Fruit fly (Drosophila melanogaster): ENCODE results near the gene CG31391.

Gene CG31391

dm6 chr3R:10677245-10677902 is 27.5 kb downstream of the CG31391 start, which contains the start of gene CG6465 (continued):
- TF ChIP-seq CG3838 (GFP tag; optimal IDR thresholded peaks at IDR 0.05): no peak
- TF ChIP-seq CG8924 (tag; optimal IDR thresholded peaks at IDR 0.05): no peak
- TF ChIP-seq HLHmδ (GFP tag; optimal IDR thresholded peaks at IDR 0.05): no peak
- no peak for TF ChIP-seq cas (GFP tag; IDR thresholded peaks at IDR 0.05)
- TF ChIP-seq Dip2 (GFP tag; IDR thresholded peaks at IDR 0.05): no peak
- TF ChIP-seq phol (tag; optimal IDR thresholded peaks at IDR 0.05): peak; percentile 14
- no peak for TF ChIP-seq exex (tag; optimal IDR thresholded peaks at IDR 0.05)
- TF ChIP-seq CG9609 (GFP tag; optimal IDR thresholded peaks at IDR 0.05): no peak
- TF ChIP-seq CG42726 (GFP tag; IDR thresholded peaks at IDR 0.05; ENCODE audit: partially characterized antibody): peak; percentile 71
- TF ChIP-seq CG16815 (GFP tag; optimal IDR thresholded peaks at IDR 0.05): no peak
- no peak for TF ChIP-seq CG1602 (GFP tag; optimal IDR thresholded peaks at IDR 0.05)
- no peak for TF ChIP-seq ap (GFP tag; IDR thresholded peaks at IDR 0.05)
- no peak for TF ChIP-seq nau (GFP tag; optimal IDR thresholded peaks at IDR 0.05)
- TF ChIP-seq CG2678 (tag; optimal IDR thresholded peaks at IDR 0.05): peak; percentile 47
- TF ChIP-seq CG1233 (GFP tag; optimal IDR thresholded peaks at IDR 0.05): no peak
- TF ChIP-seq Fer2 (tag; optimal IDR thresholded peaks at IDR 0.05): no peak
- TF ChIP-seq CG3065 (GFP tag; optimal IDR thresholded peaks at IDR 0.05): no peak
- TF ChIP-seq Drgx (GFP tag; IDR thresholded peaks at IDR 0.05): no peak
- TF ChIP-seq CTCF (GFP tag; optimal IDR thresholded peaks at IDR 0.05): peak; percentile 85
- no peak for TF ChIP-seq fu2 (GFP tag; optimal IDR thresholded peaks at IDR 0.05)
- no peak for TF ChIP-seq crp (GFP tag; optimal IDR thresholded peaks at IDR 0.05)
- TF ChIP-seq Bgb (GFP tag; IDR thresholded peaks at IDR 0.05; ENCODE audit: partially characterized antibody): peak; percentile 70
- no peak for TF ChIP-seq wor (GFP tag; IDR thresholded peaks at IDR 0.05)
- no peak for TF ChIP-seq CG7963 (GFP tag; IDR thresholded peaks at IDR 0.05; ENCODE audit: partially characterized antibody)
- TF ChIP-seq Ada2b (GFP tag; IDR thresholded peaks at IDR 0.05): no peak
- TF ChIP-seq CG10321 (GFP tag; IDR thresholded peaks at IDR 0.05): no peak
- TF ChIP-seq gcm (GFP tag; optimal IDR thresholded peaks at IDR 0.05): no peak
- peak; percentile 20 for TF ChIP-seq HmgZ (tag; optimal IDR thresholded peaks at IDR 0.05)
- TF ChIP-seq Trl (optimal IDR thresholded peaks at IDR 0.05): no peak
- no peak for TF ChIP-seq Trl (GFP tag; optimal IDR thresholded peaks at IDR 0.05)
- peak; percentile 84 for TF ChIP-seq vvl (GFP tag; IDR thresholded peaks at IDR 0.05)
- peak; percentile 9 for TF ChIP-seq sd (tag; optimal IDR thresholded peaks at IDR 0.05)
- no peak for TF ChIP-seq CG14050 (GFP tag; IDR thresholded peaks at IDR 0.05)
- peak; percentile 29 for TF ChIP-seq gsb-n (tag; optimal IDR thresholded peaks at IDR 0.05)
- no peak for TF ChIP-seq Hand (GFP tag; optimal IDR thresholded peaks at IDR 0.05)
- peak; percentile 11 for TF ChIP-seq unpg (GFP tag; optimal IDR thresholded peaks at IDR 0.05)
- peak; percentile 58 for TF ChIP-seq Rfx (GFP tag; IDR thresholded peaks at IDR 0.05)
- TF ChIP-seq CG8089 (GFP tag; optimal IDR thresholded peaks at IDR 0.05): no peak
- TF ChIP-seq CG14860 (GFP tag; IDR thresholded peaks at IDR 0.05; ENCODE audit: partially characterized antibody): no peak
- TF ChIP-seq CG11398 (GFP tag; optimal IDR thresholded peaks at IDR 0.05): no peak
- TF ChIP-seq D19A (tag; optimal IDR thresholded peaks at IDR 0.05): no peak
- TF ChIP-seq bbx (GFP tag; IDR thresholded peaks at IDR 0.05; ENCODE audit: partially characterized antibody): no peak
- TF ChIP-seq CG12769 (tag; optimal IDR thresholded peaks at IDR 0.05): peak; percentile 18
- TF ChIP-seq CG4820 (GFP tag; optimal IDR thresholded peaks at IDR 0.05): no peak
- peak; percentile 10 for TF ChIP-seq Nf-YB (GFP tag; optimal IDR thresholded peaks at IDR 0.05)
- TF ChIP-seq Kr (GFP tag; optimal IDR thresholded peaks at IDR 0.05): no peak
- TF ChIP-seq chinmo (GFP tag; IDR thresholded peaks at IDR 0.05; ENCODE audit: partially characterized antibody): 0 out of 4 replicates have a peak, but pooled peaks have one; percentile 5
- no peak for TF ChIP-seq CG7556 (GFP tag; optimal IDR thresholded peaks at IDR 0.05)
- TF ChIP-seq Atf3 (GFP tag; optimal IDR thresholded peaks at IDR 0.05): no peak
- TF ChIP-seq chif (GFP tag; optimal IDR thresholded peaks at IDR 0.05): no peak
- peak; percentile 25 for TF ChIP-seq CG3281 (GFP tag; optimal IDR thresholded peaks at IDR 0.05)

Measured in whole organism, embryonic.